Fruit fly (Drosophila melanogaster): Measurements from ENCODE around the gene CG7906.

CG7906 gene

DNA sequence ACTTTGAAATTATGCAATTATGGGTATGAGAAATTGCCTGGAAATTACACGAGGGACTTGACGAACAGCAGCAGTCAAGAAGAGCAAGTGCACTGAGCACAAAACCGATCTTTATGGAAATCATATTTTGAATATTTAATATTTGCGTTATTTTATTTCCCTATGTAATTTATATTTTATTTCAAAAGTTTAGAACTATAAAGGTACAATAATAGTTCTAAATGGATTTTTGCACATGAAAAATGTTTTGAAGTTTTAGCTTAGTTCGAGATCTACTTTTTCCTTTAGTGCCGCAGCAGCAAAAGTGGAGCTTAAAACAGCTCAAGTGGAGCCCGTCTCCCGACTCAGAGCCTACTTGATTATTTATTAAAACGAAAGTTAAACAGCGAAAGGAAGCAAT is 4.6 kb downstream of the CG7906 start (continued):
- TF ChIP-seq Lpt (GFP tag; optimal IDR thresholded peaks at IDR 0.05) (peak; percentile 10), lz (GFP tag; optimal IDR thresholded peaks at IDR 0.05) (peak; percentile 18), CG10669 (GFP tag; optimal IDR thresholded peaks at IDR 0.05) (peak; percentile 50), dsx (GFP tag; optimal IDR thresholded peaks at IDR 0.05; ENCODE audit: poor library complexity, severe bottlenecking) (peak; percentile 26), dac (GFP tag; optimal IDR thresholded peaks at IDR 0.05) (no peak), Sox15 (GFP tag; optimal IDR thresholded peaks at IDR 0.05) (no peak), esn (GFP tag; optimal IDR thresholded peaks at IDR 0.05) (peak; percentile 61), topi (GFP tag; optimal IDR thresholded peaks at IDR 0.05) (peak; percentile 51), CG8632 (GFP tag; optimal IDR thresholded peaks at IDR 0.05) (peak; percentile 39), net (GFP tag; optimal IDR thresholded peaks at IDR 0.05) (no peak), svp (GFP tag) (peak; percentile 49), Blimp-1 (GFP tag; optimal IDR thresholded peaks at IDR 0.05) (peak; percentile 56), Eip78C (GFP tag) (peak; percentile 90), CG6276 (GFP tag; optimal IDR thresholded peaks at IDR 0.05) (no peak), CG6854 (GFP tag; optimal IDR thresholded peaks at IDR 0.05) (no peak), CG11902 (GFP tag; optimal IDR thresholded peaks at IDR 0.05) (no peak), Eip75B (GFP tag; optimal IDR thresholded peaks at IDR 0.05) (peak; percentile 40), CG8319 (GFP tag; optimal IDR thresholded peaks at IDR 0.05) (no peak), CG10631 (GFP tag; optimal IDR thresholded peaks at IDR 0.05) (peak; percentile 52), CG6792 (GFP tag; optimal IDR thresholded peaks at IDR 0.05) (peak; percentile 37), CG31627 (GFP tag; optimal IDR thresholded peaks at IDR 0.05) (peak; percentile 17), ss (GFP tag; optimal IDR thresholded peaks at IDR 0.05) (peak; percentile 22 to 28), CG32006 (GFP tag; optimal IDR thresholded peaks at IDR 0.05) (peak; percentile 60), CG8119 (GFP tag; IDR thresholded peaks at IDR 0.05) (peak; percentile 66; the same call in 2 of the 3 replicates), Ets21C (GFP tag; optimal IDR thresholded peaks at IDR 0.05) (no peak), OdsH (GFP tag; optimal IDR thresholded peaks at IDR 0.05) (peak; percentile 45), fd85E (GFP tag; optimal IDR thresholded peaks at IDR 0.05) (no peak), CG11762 (GFP tag; optimal IDR thresholded peaks at IDR 0.05; ENCODE audit: insufficient read depth) (peak; percentile 24)

DNA sequence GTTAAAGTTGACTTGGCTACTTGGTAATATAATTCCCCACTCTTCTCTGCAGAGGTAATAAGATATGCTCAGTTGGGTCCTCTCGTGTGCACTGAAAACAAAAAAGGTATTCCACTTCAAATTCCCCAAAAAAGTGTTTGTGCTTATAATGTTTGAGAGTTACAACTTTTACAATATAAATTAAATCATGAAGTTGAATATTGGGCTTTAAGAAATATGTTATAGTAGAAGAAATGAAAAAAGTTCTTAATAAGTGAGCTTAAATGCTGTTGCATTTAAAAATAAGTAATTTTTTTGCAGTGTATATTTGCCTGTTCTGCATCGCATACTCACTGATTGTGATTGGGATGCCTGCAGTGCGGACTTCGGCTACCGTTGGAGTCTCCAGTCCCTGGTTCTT is 17.0 kb downstream of the CG7906 start:
- TF ChIP-seq CG6276 (GFP tag; optimal IDR thresholded peaks at IDR 0.05) (peak; percentile 69), ss (GFP tag; optimal IDR thresholded peaks at IDR 0.05) (peak; percentile 19 to 36), Sox15 (GFP tag; optimal IDR thresholded peaks at IDR 0.05) (no peak), CG8319 (GFP tag; optimal IDR thresholded peaks at IDR 0.05) (peak; percentile 45), CG6163 (GFP tag; IDR thresholded peaks at IDR 0.05) (no peak; the same call in 2 of the 3 replicates), fd85E (GFP tag; optimal IDR thresholded peaks at IDR 0.05) (no peak), vri (GFP tag; optimal IDR thresholded peaks at IDR 0.05) (peak; percentile 27), Hr38 (GFP tag; optimal IDR thresholded peaks at IDR 0.05) (no peak), CG6854 (GFP tag; optimal IDR thresholded peaks at IDR 0.05) (peak; percentile 72), CG31627 (GFP tag; optimal IDR thresholded peaks at IDR 0.05) (peak; percentile 58), eg (GFP tag; IDR thresholded peaks at IDR 0.05) (peak; percentile 67; the same call in 2 of the 3 replicates), Hr4 (GFP tag; optimal IDR thresholded peaks at IDR 0.05) (peak; percentile 62), OdsH (GFP tag; optimal IDR thresholded peaks at IDR 0.05) (peak; percentile 70), lz (GFP tag; optimal IDR thresholded peaks at IDR 0.05) (peak; percentile 64), Sox102F (GFP tag; optimal IDR thresholded peaks at IDR 0.05) (peak; percentile 68), CG11902 (GFP tag; optimal IDR thresholded peaks at IDR 0.05) (no peak), CG15336 (GFP tag; IDR thresholded peaks at IDR 0.05) (no peak; the same call in 1 of the 2 replicates), svp (GFP tag) (peak; percentile 88), topi (GFP tag; optimal IDR thresholded peaks at IDR 0.05) (peak; percentile 76), CG11294 (GFP tag; IDR thresholded peaks at IDR 0.05) (peak; percentile 44; the same call in 1 of the 2 replicates), acj6 (GFP tag; optimal IDR thresholded peaks at IDR 0.05) (peak; percentile 59), CG16779 (tag; optimal IDR thresholded peaks at IDR 0.05) (no peak), cyc (GFP tag; optimal IDR thresholded peaks at IDR 0.05) (peak; percentile 79), spab (GFP tag; optimal IDR thresholded peaks at IDR 0.05) (peak; percentile 58), CG1621 (tag; optimal IDR thresholded peaks at IDR 0.05) (no peak), Hr39 (GFP tag; optimal IDR thresholded peaks at IDR 0.05) (peak; percentile 63), Eip78C (GFP tag) (peak; percentile 90), esn (GFP tag; optimal IDR thresholded peaks at IDR 0.05) (peak; percentile 81), fd59A (GFP tag; optimal IDR thresholded peaks at IDR 0.05) (no peak), dsx (GFP tag; optimal IDR thresholded peaks at IDR 0.05; ENCODE audit: poor library complexity, severe bottlenecking) (peak; percentile 35), CG4318 (GFP tag; optimal IDR thresholded peaks at IDR 0.05) (peak; percentile 47), CG8119 (GFP tag; IDR thresholded peaks at IDR 0.05) (peak; percentile 84), fkh (GFP tag; optimal IDR thresholded peaks at IDR 0.05) (no peak), pdm3 (GFP tag; optimal IDR thresholded peaks at IDR 0.05) (peak; percentile 63), CG34406 (GFP tag; optimal IDR thresholded peaks at IDR 0.05) (peak; percentile 45), salr (GFP tag; optimal IDR thresholded peaks at IDR 0.05) (peak in 1 of 2 experiments; percentile 57)
